Fruit fly (Drosophila melanogaster) whole organism, adult: ENCODE measurements around the gene TBC1D23.

Experiments used
- CG11617 ChIP-seq: fragments of 200-800 bp; sonication (Bioruptor generic); optimal IDR thresholded peaks from 2 replicates; lab custom pipeline; 2017; ENCODE audit warnings: mild to moderate bottlenecking, missing biosample characterization, missing genetic modification reagents, missing genetic modification characterization
- CG12768 ChIP-seq: fragments of 200-800 bp; sonication (Bioruptor generic); optimal IDR thresholded peaks from 2 replicates; lab custom pipeline; 2017; ENCODE audit warnings: missing biosample characterization, missing genetic modification characterization, mild to moderate bottlenecking, moderate library complexity, missing genetic modification reagents
- CG1620 ChIP-seq: fragments of 200-800 bp; sonication (Bioruptor generic); optimal IDR thresholded peaks from 2 replicates; lab custom pipeline; 2016; ENCODE audit warnings: missing biosample characterization, missing genetic modification characterization
- CG5204 ChIP-seq: fragments of 200-800 bp; sonication (Bioruptor generic); optimal IDR thresholded peaks from 2 replicates; lab custom pipeline; 2016; ENCODE audit warnings: missing biosample characterization, missing genetic modification characterization
- Crg-1 ChIP-seq: fragments of 200-800 bp; sonication (Bioruptor generic); optimal IDR thresholded peaks from 2 replicates; lab custom pipeline; 2016; ENCODE audit warnings: missing biosample characterization, missing genetic modification characterization
- Hr96 ChIP-seq: fragments of 200-800 bp; sonication (Bioruptor generic); optimal IDR thresholded peaks from 2 replicates; lab custom pipeline; 2016; ENCODE audit warnings: missing biosample characterization, missing genetic modification characterization
- Mnt ChIP-seq: fragments of 200-800 bp; sonication (Bioruptor generic); optimal IDR thresholded peaks from 2 replicates; lab custom pipeline; 2016; ENCODE audit warnings: missing biosample characterization, mild to moderate bottlenecking, missing genetic modification characterization
- bab1 ChIP-seq: fragments of 200-800 bp; sonication (Bioruptor generic); optimal IDR thresholded peaks from 3 replicates; lab custom pipeline; 2019; ENCODE audit warnings: missing biosample characterization, mild to moderate bottlenecking, missing genetic modification characterization, moderate library complexity
- ovo ChIP-seq: fragments of 200-800 bp; sonication (Bioruptor generic); optimal IDR thresholded peaks from 2 replicates; lab custom pipeline; 2016; ENCODE audit warnings: missing biosample characterization, missing genetic modification characterization
- pad ChIP-seq: fragments of 200-800 bp; sonication (Bioruptor generic); optimal IDR thresholded peaks from 3 replicates; lab custom pipeline; 2017; ENCODE audit warnings: missing biosample characterization, missing genetic modification characterization, mild to moderate bottlenecking, moderate library complexity, missing genetic modification reagents

dm6 chr2L:1164294-1164693 is 35.2 kb downstream of the TBC1D23 start, which contains the start of gene IntS14:
- TF ChIP-seq pad (GFP tag; lab: Kevin White, UChicago), result no peak
- no peak for TF ChIP-seq CG11617
- TF ChIP-seq CG5204 (GFP tag; lab: Kevin White, UChicago), result no peak
- peak; percentile 13 for TF ChIP-seq bab1 (GFP tag; lab: Kevin White, UChicago)
- TF ChIP-seq CG12768 (GFP tag; lab: Kevin White, UChicago), result no peak
- TF ChIP-seq CG1620 (GFP tag; lab: Kevin White, UChicago), result no peak
- peak; percentile 92 for TF ChIP-seq ovo (GFP tag; lab: Kevin White, UChicago)
- no peak for TF ChIP-seq Mnt (GFP tag; lab: Kevin White, UChicago)
- no peak for TF ChIP-seq Hr96 (GFP tag; lab: Kevin White, UChicago)
- no peak for TF ChIP-seq Crg-1
